Worm (Caenorhabditis elegans) whole organism, young adult: ENCODE results near the gene ari-2.
A peak's percentile ranks its signal among the peaks of the same experiment; 100 is the strongest.

Experiments
- F37B4.10 ChIP-seq: fragments of 200-800 bp; sonication (Bioruptor generic); IDR thresholded peaks from 2 replicates; pipeline ENCODE4 v1.3.6; 2022; ENCODE audit warnings: missing genetic modification characterization, missing compliant biosample characterization
- F57C9.4 ChIP-seq: sonication (generic microtip); optimal IDR thresholded peaks from 2 replicates; lab custom pipeline; 2017; ENCODE audit warnings: mild to moderate bottlenecking, missing genetic modification characterization, missing compliant biosample characterization
- T07F8.4 ChIP-seq: sonication (generic microtip); optimal IDR thresholded peaks from 2 replicates; lab custom pipeline; 2016; ENCODE audit warnings: mild to moderate bottlenecking, missing genetic modification characterization, moderate library complexity, missing compliant biosample characterization
- T26A5.8 ChIP-seq: sonication (generic microtip); optimal IDR thresholded peaks from 2 replicates; lab custom pipeline; 2016; ENCODE audit warnings: missing genetic modification characterization, missing compliant biosample characterization
- Y53F4B.3 ChIP-seq: fragments of 200-800 bp; sonication (Bioruptor generic); IDR thresholded peaks from 2 replicates; pipeline ENCODE4 v1.3.6; 2022; ENCODE audit warnings: missing genetic modification reagents, missing genetic modification characterization, missing compliant biosample characterization
- Y56A3A.18 ChIP-seq: fragments of 200-800 bp; sonication (Bioruptor generic); IDR thresholded peaks from 2 replicates; pipeline ENCODE4 v1.3.6; 2022; ENCODE audit warnings: missing genetic modification reagents, missing genetic modification characterization, missing compliant biosample characterization
- Y79H2A.3 ChIP-seq: fragments of 200-800 bp; sonication (Bioruptor generic); conservative IDR thresholded peaks from 2 replicates; pipeline ENCODE4 v1.3.6; 2022; ENCODE audit warnings: missing genetic modification reagents, missing genetic modification characterization, missing compliant biosample characterization
- ZK185.1 ChIP-seq: sonication (generic microtip); optimal IDR thresholded peaks from 2 replicates; lab custom pipeline; 2016; ENCODE audit warnings: mild to moderate bottlenecking, missing genetic modification characterization, missing compliant biosample characterization; ENCODE audit not compliant: poor library complexity, severe bottlenecking
- aptf-3 ChIP-seq: fragments of 200-800 bp; sonication (Bioruptor generic); IDR thresholded peaks from 2 replicates; pipeline ENCODE4 v1.3.6; 2022; ENCODE audit warnings: missing genetic modification characterization, missing compliant biosample characterization
- athp-1 ChIP-seq: sonication (generic microtip); optimal IDR thresholded peaks from 2 replicates; lab custom pipeline; 2017; ENCODE audit warnings: mild to moderate bottlenecking, missing genetic modification characterization, missing compliant biosample characterization
- attf-5 ChIP-seq: fragments of 200-800 bp; sonication (Bioruptor generic); optimal IDR thresholded peaks from 2 replicates; lab custom pipeline; 2018; ENCODE audit warnings: mild to moderate bottlenecking, missing genetic modification characterization, missing compliant biosample characterization
- bed-1 ChIP-seq: fragments of 200-800 bp; sonication (Bioruptor generic); IDR thresholded peaks from 2 replicates; pipeline ENCODE4 v1.3.6; 2022; ENCODE audit warnings: missing genetic modification reagents, missing genetic modification characterization, missing compliant biosample characterization
- bed-2 ChIP-seq: fragments of 200-800 bp; sonication (Bioruptor generic); IDR thresholded peaks from 2 replicates; pipeline ENCODE4 v1.3.6; 2022; ENCODE audit warnings: missing genetic modification reagents, missing genetic modification characterization, missing compliant biosample characterization
- cebp-2 ChIP-seq: fragments of 200-800 bp; sonication (Bioruptor generic); IDR thresholded peaks from 2 replicates; pipeline ENCODE4 v1.3.6; 2022; ENCODE audit warnings: missing genetic modification characterization, missing compliant biosample characterization
- ceh-79 ChIP-seq: sonication (generic microtip); optimal IDR thresholded peaks from 2 replicates; lab custom pipeline; 2017; ENCODE audit warnings: mild to moderate bottlenecking, missing genetic modification characterization, missing compliant biosample characterization
- egl-18 ChIP-seq: fragments of 200-800 bp; sonication (Bioruptor generic); IDR thresholded peaks from 2 replicates; pipeline ENCODE4 v1.3.6; 2022; ENCODE audit warnings: missing genetic modification reagents, missing genetic modification characterization, missing compliant biosample characterization
- ekl-4 ChIP-seq: fragments of 200-800 bp; sonication (Bioruptor generic); IDR thresholded peaks from 2 replicates; pipeline ENCODE4 v1.3.6; 2022; ENCODE audit warnings: missing genetic modification reagents, missing genetic modification characterization, missing compliant biosample characterization
- fkh-3 ChIP-seq: sonication (generic microtip); optimal IDR thresholded peaks from 2 replicates; lab custom pipeline; 2016; ENCODE audit warnings: mild to moderate bottlenecking, missing genetic modification characterization, missing compliant biosample characterization
- hlh-12 ChIP-seq: sonication (generic microtip); optimal IDR thresholded peaks from 2 replicates; lab custom pipeline; 2016; ENCODE audit warnings: missing genetic modification characterization, missing compliant biosample characterization
- hlh-26 ChIP-seq: fragments of 200-800 bp; sonication (Bioruptor generic); conservative IDR thresholded peaks from 2 replicates; pipeline ENCODE4 v1.3.6; 2022; ENCODE audit warnings: missing genetic modification reagents, missing genetic modification characterization, missing compliant biosample characterization
- lag-1 ChIP-seq: fragments of 200-800 bp; sonication (Bioruptor generic); IDR thresholded peaks from 2 replicates; pipeline ENCODE4 v1.3.6; 2022; ENCODE audit warnings: missing genetic modification reagents, missing genetic modification characterization, missing compliant biosample characterization
- lin-40 ChIP-seq: sonication (generic microtip); optimal IDR thresholded peaks from 2 replicates; lab custom pipeline; 2016; ENCODE audit warnings: missing genetic modification characterization, mild to moderate bottlenecking, missing compliant biosample characterization, missing genotype, missing genetic modification reagents
- lir-1 ChIP-seq: fragments of 200-800 bp; sonication (Bioruptor generic); conservative IDR thresholded peaks from 2 replicates; pipeline ENCODE4 v1.3.6; 2022; ENCODE audit warnings: missing genetic modification reagents, missing genetic modification characterization, missing compliant biosample characterization
- nfya-2 ChIP-seq: fragments of 200-800 bp; sonication (Bioruptor generic); IDR thresholded peaks from 2 replicates; pipeline ENCODE4 v1.3.6; 2022; ENCODE audit warnings: missing genetic modification reagents, missing genetic modification characterization, missing compliant biosample characterization
- nfyb-1 ChIP-seq: fragments of 200-800 bp; sonication (Bioruptor generic); IDR thresholded peaks from 2 replicates; pipeline ENCODE4 v1.3.6; 2022; ENCODE audit warnings: missing genetic modification reagents, missing genetic modification characterization, missing compliant biosample characterization
- nhr-27 ChIP-seq: fragments of 200-800 bp; sonication (Bioruptor generic); optimal IDR thresholded peaks from 2 replicates; lab custom pipeline; 2018; ENCODE audit warnings: mild to moderate bottlenecking, missing genetic modification characterization, moderate library complexity, missing compliant biosample characterization
- nhr-80 ChIP-seq: sonication (generic microtip); optimal IDR thresholded peaks from 2 replicates; lab custom pipeline; 2016; ENCODE audit warnings: missing genetic modification characterization, missing compliant biosample characterization
- pbrm-1 ChIP-seq: fragments of 200-800 bp; sonication (Bioruptor generic); IDR thresholded peaks from 2 replicates; pipeline ENCODE4 v1.3.6; 2022; ENCODE audit warnings: missing genetic modification reagents, missing genetic modification characterization, missing compliant biosample characterization
- pha-4 ChIP-seq: fragments of 150-350 bp; sonication (generic microtip); optimal IDR thresholded peaks from 2 replicates; lab custom pipeline; 2014; ENCODE audit warnings: missing biosample characterization, missing genetic modification reagents, missing genetic modification characterization
- rcor-1 ChIP-seq: fragments of 200-800 bp; sonication (Bioruptor generic); IDR thresholded peaks from 2 replicates; pipeline ENCODE4 v1.3.6; 2022; ENCODE audit warnings: missing genetic modification reagents, missing genetic modification characterization, missing compliant biosample characterization
- rec-8 ChIP-seq, 2 experiments: sonication (generic microtip); optimal IDR thresholded peaks; 2 replicates each; lab custom pipeline; 2016; ENCODE audit warnings: mild to moderate bottlenecking in 2 of 2, missing genetic modification characterization in 2 of 2, missing genetic modification reagents in 2 of 2, missing genotype in 2 of 2, missing biosample characterization in 1 of 2, missing compliant biosample characterization in 1 of 2, moderate library complexity in 1 of 2
- repo-1 ChIP-seq: sonication (generic microtip); optimal IDR thresholded peaks from 2 replicates; lab custom pipeline; 2017; ENCODE audit warnings: mild to moderate bottlenecking, missing genetic modification characterization, missing compliant biosample characterization
- snpc-4 ChIP-seq, 5 experiments: fragments of 150-350 bp in 1 of 5; sonication (generic microtip) in 4 of 5; optimal IDR thresholded peaks; 2 replicates each; lab custom pipeline; 2014 to 2018; ENCODE audit warnings: missing genetic modification characterization in 5 of 5, missing biosample characterization in 3 of 5, antibody characterized with exemption in 2 of 5, mild to moderate bottlenecking in 2 of 5, missing compliant biosample characterization in 2 of 5, missing genotype in 2 of 5, moderate library complexity in 2 of 5, missing genetic modification reagents in 1 of 5
- tbp1 ChIP-seq: fragments of 200-800 bp; sonication (Bioruptor generic); optimal IDR thresholded peaks from 2 replicates; lab custom pipeline; 2018; ENCODE audit warnings: mild to moderate bottlenecking, missing genetic modification characterization, missing compliant biosample characterization
- tlf-1 ChIP-seq: fragments of 200-800 bp; sonication (Bioruptor generic); optimal IDR thresholded peaks from 2 replicates; lab custom pipeline; 2018; ENCODE audit warnings: mild to moderate bottlenecking, missing genetic modification characterization, missing compliant biosample characterization
- unc-62 ChIP-seq: fragments of 150-350 bp; optimal IDR thresholded peaks from 2 replicates; lab custom pipeline; 2014; ENCODE audit warnings: missing biosample characterization, missing genetic modification reagents, missing genetic modification characterization
- zim-3 ChIP-seq: sonication (generic microtip); optimal IDR thresholded peaks from 2 replicates; lab custom pipeline; 2017; ENCODE audit warnings: mild to moderate bottlenecking, missing genetic modification characterization, moderate library complexity, missing compliant biosample characterization
- ztf-18 ChIP-seq: sonication (generic microtip); optimal IDR thresholded peaks from 2 replicates; lab custom pipeline; 2016; ENCODE audit warnings: missing genotype, mild to moderate bottlenecking, missing genetic modification characterization, missing compliant biosample characterization

ari-2 gene

DNA sequence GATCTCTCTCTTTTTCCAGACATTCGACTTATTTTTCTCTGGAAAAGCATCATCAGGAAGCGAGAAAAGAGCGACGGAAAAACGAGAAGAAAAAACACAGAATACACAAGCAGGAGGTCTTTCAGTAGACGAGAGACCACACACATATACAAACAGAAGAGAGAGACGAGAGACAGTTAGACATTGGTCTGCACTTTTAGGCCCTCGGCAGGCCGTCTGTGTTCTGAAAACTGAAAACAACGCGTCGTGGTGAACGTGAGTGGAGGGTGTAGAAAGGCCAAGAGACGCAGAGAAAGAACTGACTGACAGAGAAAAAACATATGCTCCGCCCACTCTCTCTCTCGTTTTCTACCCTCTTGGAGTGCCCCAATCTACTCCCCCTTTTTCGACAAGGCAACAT lies 31.3 kb downstream of the ari-2 start (continued):
- TF ChIP-seq athp-1 (no peak), aptf-3 (no peak), pha-4 (tag; lab: Kevin White, UChicago) (no peak), cebp-2 (no peak), unc-62 (GFP tag; lab: Kevin White, UChicago) (no peak), ztf-18 (tag; lab: Kevin White, UChicago) (no peak), hlh-26 (no peak), tbp1 (GFP tag; lab: Kevin White, UChicago) (peak; percentile 27), nhr-27 (no peak), Y79H2A.3 (GFP tag; lab: Robert Waterston, UW) (no peak), nhr-80 (tag; lab: Kevin White, UChicago) (peak; percentile 57), rec-8 (tag; optimal IDR thresholded peaks at IDR 0.05; lab: Kevin White, UChicago) (no peak), lir-1 (GFP tag; lab: Robert Waterston, UW) (no peak), Y56A3A.18 (GFP tag; lab: Robert Waterston, UW) (no peak), ekl-4 (GFP tag; lab: Robert Waterston, UW) (no peak), repo-1 (tag; lab: Kevin White, UChicago) (no peak), lin-40 (peak; percentile 17), egl-18 (GFP tag; lab: Robert Waterston, UW) (no peak)

DNA sequence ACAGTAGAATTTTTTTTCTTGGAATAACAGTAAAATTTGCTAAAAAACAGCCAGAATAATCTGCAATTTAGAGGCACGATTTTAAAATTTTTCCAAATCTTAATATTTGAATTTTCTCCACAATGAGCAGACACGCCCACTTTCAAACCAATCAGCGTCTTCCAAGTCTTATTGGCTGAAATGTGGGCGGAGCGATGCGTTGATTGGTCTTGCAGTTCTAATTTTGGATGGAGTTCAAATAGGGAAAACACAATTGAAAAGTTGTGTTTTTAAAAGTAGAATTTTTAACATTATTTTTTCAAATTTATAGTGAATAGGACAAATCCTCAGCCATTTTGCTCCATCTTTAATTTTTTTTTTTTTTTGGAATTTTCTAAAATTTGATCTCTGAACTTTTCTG lies 31.8 kb downstream of the ari-2 start:
- TF ChIP-seq ceh-79: no peak
- peak; percentile 25; the same call in 1 of the 2 replicates for TF ChIP-seq nfyb-1 (GFP tag; lab: Robert Waterston, UW)
- TF ChIP-seq F37B4.10 (GFP tag; lab: Robert Waterston, UW): no peak

DNA sequence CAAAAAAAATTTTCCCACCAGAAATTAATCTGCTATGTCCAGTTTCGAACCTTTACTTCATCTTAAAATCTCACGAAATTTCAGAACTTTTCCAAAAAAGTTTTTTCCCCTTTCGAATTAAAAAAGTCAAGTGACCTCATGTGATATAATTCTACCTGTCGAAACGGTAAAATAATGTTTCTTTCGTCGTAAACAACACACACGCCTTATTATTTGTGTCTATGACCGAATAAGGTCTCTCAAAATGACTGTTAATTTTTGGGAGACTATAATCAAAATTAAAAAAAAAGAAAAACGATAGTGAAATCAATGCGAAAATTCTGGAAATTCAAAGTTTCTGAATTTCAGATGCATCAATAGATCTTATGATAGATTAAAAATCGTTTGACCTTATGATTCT lies 32.2 kb downstream of the ari-2 start:
- TF ChIP-seq tlf-1 (GFP tag; lab: Kevin White, UChicago): no peak
- no peak for TF ChIP-seq hlh-26
- no peak for TF ChIP-seq snpc-4 (GFP tag; optimal IDR thresholded peaks at IDR 0.05; lab: Kevin White, UChicago)
- no peak for TF ChIP-seq snpc-4 (tag; optimal IDR thresholded peaks at IDR 0.05; lab: Kevin White, UChicago)
- no peak for TF ChIP-seq tbp1 (GFP tag; lab: Kevin White, UChicago)
- TF ChIP-seq bed-2 (GFP tag; lab: Robert Waterston, UW): no peak
- no peak for TF ChIP-seq pbrm-1 (GFP tag; lab: Robert Waterston, UW)
- no peak for TF ChIP-seq attf-5 (GFP tag; lab: Kevin White, UChicago)
- no peak for TF ChIP-seq athp-1
- no peak for TF ChIP-seq zim-3 (tag; lab: Kevin White, UChicago)
- no peak for TF ChIP-seq hlh-12 (tag; lab: Kevin White, UChicago)
- TF ChIP-seq Y56A3A.18 (GFP tag; lab: Robert Waterston, UW): no peak
- TF ChIP-seq nhr-80 (tag; lab: Kevin White, UChicago): no peak
- no peak for TF ChIP-seq Y53F4B.3 (GFP tag; lab: Robert Waterston, UW)
- no peak for TF ChIP-seq rec-8 (tag; optimal IDR thresholded peaks at IDR 0.05; lab: Kevin White, UChicago)
- TF ChIP-seq nfya-2 (GFP tag; lab: Robert Waterston, UW): no peak
- TF ChIP-seq T26A5.8 (tag; lab: Kevin White, UChicago): no peak
- TF ChIP-seq fkh-3: no peak
- no peak for TF ChIP-seq lag-1 (GFP tag; lab: Robert Waterston, UW)

DNA sequence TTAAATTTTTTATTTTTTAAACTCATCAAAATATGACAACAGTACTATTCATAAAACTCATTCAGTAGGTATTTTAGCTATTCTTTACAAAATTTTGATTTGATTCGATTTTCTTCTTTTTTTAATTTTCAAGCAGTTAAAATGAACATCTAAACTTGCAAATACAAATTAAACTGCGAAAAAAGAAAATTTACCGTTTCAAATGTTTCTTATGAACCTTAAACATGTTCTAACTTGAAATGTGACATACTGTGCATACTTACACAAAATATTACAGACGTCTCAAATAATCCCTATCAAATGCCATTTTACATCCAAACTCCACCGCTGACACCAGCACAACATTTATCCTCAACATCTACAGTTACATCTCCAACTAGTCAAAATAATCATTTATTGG lies 33.5 kb downstream of the ari-2 start, which contains the start of gene fkh-7:
Gene fkh-7 (plus strand): TSS at position 301 of the 400 bp plus-strand sequence.
- TF ChIP-seq T07F8.4 (tag; lab: Kevin White, UChicago) (no peak), rcor-1 (GFP tag; lab: Robert Waterston, UW) (no peak), egl-18 (GFP tag; lab: Robert Waterston, UW) (no peak), F57C9.4 (no peak), bed-1 (GFP tag; lab: Robert Waterston, UW) (no peak), ZK185.1 (no peak)
